Worm (Caenorhabditis elegans): ENCODE measurements around the gene ifp-1.
A peak's percentile ranks its signal among the peaks of the same experiment; 100 is the strongest.

Gene ifp-1

ce11 chrX:9654232-9654631 is 25.7 kb downstream of the ifp-1 start:
- TF ChIP-seq unc-86 (tag; optimal IDR thresholded peaks at IDR 0.05): no peak
- TF ChIP-seq hlh-8 (tag; optimal IDR thresholded peaks at IDR 0.05): peak; percentile 11

ce11 chrX:9653478-9653877 is 26.5 kb downstream of the ifp-1 start:
- no peak for TF ChIP-seq pha-4 (tag; optimal IDR thresholded peaks at IDR 0.05)
- no peak for TF ChIP-seq zip-5 (tag; optimal IDR thresholded peaks at IDR 0.05)
- no peak for TF ChIP-seq ceh-24 (tag; optimal IDR thresholded peaks at IDR 0.05)
- TF ChIP-seq ceh-22 (tag; optimal IDR thresholded peaks at IDR 0.05): no peak
- no peak for TF ChIP-seq ama-1 (optimal IDR thresholded peaks at IDR 0.05)
- no peak for TF ChIP-seq ceh-14 (tag; optimal IDR thresholded peaks at IDR 0.05)
- TF ChIP-seq ztf-16 (tag; optimal IDR thresholded peaks at IDR 0.05): no peak
- TF ChIP-seq gmeb-2 (tag; optimal IDR thresholded peaks at IDR 0.05): no peak
- no peak for TF ChIP-seq pros-1 (tag; optimal IDR thresholded peaks at IDR 0.05)
- no peak for TF ChIP-seq ceh-30 (tag; optimal IDR thresholded peaks at IDR 0.05)
- no peak for TF ChIP-seq pat-9 (tag; optimal IDR thresholded peaks at IDR 0.05)
- TF ChIP-seq fax-1 (tag; optimal IDR thresholded peaks at IDR 0.05): no peak

- TF ChIP-seq npax-4 (tag; optimal IDR thresholded peaks at IDR 0.05) (no peak), C08G9.2 (tag; optimal IDR thresholded peaks at IDR 0.05) (no peak), ceh-24 (tag; optimal IDR thresholded peaks at IDR 0.05) (no peak), gmeb-2 (tag; optimal IDR thresholded peaks at IDR 0.05) (no peak), pat-9 (tag; optimal IDR thresholded peaks at IDR 0.05) (no peak), ama-1 (optimal IDR thresholded peaks at IDR 0.05) (no peak), ets-4 (tag; optimal IDR thresholded peaks at IDR 0.05) (no peak), lin-11 (tag; optimal IDR thresholded peaks at IDR 0.05) (no peak), elt-4 (tag; optimal IDR thresholded peaks at IDR 0.05) (no peak), fkh-6 (tag; optimal IDR thresholded peaks at IDR 0.05) (no peak), hlh-8 (tag; optimal IDR thresholded peaks at IDR 0.05) (no peak), tbx-7 (tag; optimal IDR thresholded peaks at IDR 0.05) (no peak)
Observed at ce11 chrX:9653016-9653415, 27.0 kb downstream of the ifp-1 start, which contains the start of gene aex-2. Gene aex-2 (minus strand): TSS chrX:9653116.

- TF ChIP-seq hlh-6 (tag; optimal IDR thresholded peaks at IDR 0.05): no peak
- TF ChIP-seq unc-42 (tag; optimal IDR thresholded peaks at IDR 0.05): peak; percentile 62
- TF ChIP-seq K02D7.2 (tag; optimal IDR thresholded peaks at IDR 0.05): no peak
Observed at ce11 chrX:9648098-9648574, 31.8 kb downstream of the ifp-1 start, which contains the start of gene F34H10.4. Gene F34H10.4 (plus strand): TSS chrX:9648524.

- TF ChIP-seq ama-1 (optimal IDR thresholded peaks at IDR 0.05) (no peak), ceh-9 (tag; optimal IDR thresholded peaks at IDR 0.05) (no peak), dve-1 (tag; optimal IDR thresholded peaks at IDR 0.05) (no peak), tbx-2 (tag; optimal IDR thresholded peaks at IDR 0.05) (no peak), pros-1 (tag; optimal IDR thresholded peaks at IDR 0.05) (no peak), F13H6.1 (tag; optimal IDR thresholded peaks at IDR 0.05) (no peak), fax-1 (tag; optimal IDR thresholded peaks at IDR 0.05) (no peak)
Observed at ce11 chrX:9642775-9643461, 37.1 kb downstream of the ifp-1 start.

ce11 chrX:9640902-9641301 is 39.1 kb downstream of the ifp-1 start:
- TF ChIP-seq C08G9.2 (tag; optimal IDR thresholded peaks at IDR 0.05) (no peak), syd-9 (tag; optimal IDR thresholded peaks at IDR 0.05) (no peak), odd-2 (tag; optimal IDR thresholded peaks at IDR 0.05) (no peak)

Measured in whole organism, late embryonic.